Worm (Caenorhabditis elegans) whole organism, midembryonic: Measurements from ENCODE around the gene B0334.5.

Source experiments
- T22C8.4 ChIP-seq: fragments of 200-800 bp; sonication (Bioruptor generic); IDR thresholded peaks from 2 replicates; pipeline ENCODE4 v1.3.6; 2022; ENCODE audit warnings: missing genetic modification characterization, missing compliant biosample characterization
- cog-1 ChIP-seq: sonication (generic microtip); optimal IDR thresholded peaks from 2 replicates; lab custom pipeline; 2016; ENCODE audit warnings: missing genetic modification characterization, missing compliant biosample characterization
- flt-1 ChIP-seq: fragments of 200-800 bp; sonication (Bioruptor generic); IDR thresholded peaks from 2 replicates; pipeline ENCODE4 v1.3.6; 2022; ENCODE audit warnings: missing genetic modification characterization, missing compliant biosample characterization
- klf-2 ChIP-seq: fragments of 200-800 bp; sonication (Bioruptor generic); conservative IDR thresholded peaks from 2 replicates; pipeline ENCODE4 v1.3.6; 2022; ENCODE audit warnings: missing genetic modification reagents, missing genetic modification characterization, missing compliant biosample characterization
- med-1 ChIP-seq: sonication (generic microtip); optimal IDR thresholded peaks from 2 replicates; lab custom pipeline; 2017; ENCODE audit warnings: missing genetic modification characterization, mild to moderate bottlenecking, missing compliant biosample characterization, antibody characterized with exemption, missing genetic modification reagents; ENCODE audit not compliant: insufficient read depth
- ref-1 ChIP-seq: fragments of 200-800 bp; sonication (Bioruptor generic); conservative IDR thresholded peaks from 2 replicates; pipeline ENCODE4 v1.3.6; 2022; ENCODE audit warnings: missing genetic modification reagents, missing genetic modification characterization, missing compliant biosample characterization
- tab-1 ChIP-seq: fragments of 200-800 bp; sonication (Bioruptor generic); IDR thresholded peaks from 2 replicates; pipeline ENCODE4 v1.3.6; 2022; ENCODE audit warnings: missing genetic modification characterization, missing compliant biosample characterization
- ztf-23 ChIP-seq: fragments of 200-800 bp; sonication (Bioruptor generic); IDR thresholded peaks from 2 replicates; pipeline ENCODE4 v1.3.6; 2022; ENCODE audit warnings: missing genetic modification reagents, missing genetic modification characterization, missing compliant biosample characterization
- ztf-29 ChIP-seq: fragments of 200-800 bp; sonication (Bioruptor generic); IDR thresholded peaks from 2 replicates; pipeline ENCODE4 v1.3.6; 2022; ENCODE audit warnings: missing genetic modification reagents, missing genetic modification characterization, missing compliant biosample characterization

DNA sequence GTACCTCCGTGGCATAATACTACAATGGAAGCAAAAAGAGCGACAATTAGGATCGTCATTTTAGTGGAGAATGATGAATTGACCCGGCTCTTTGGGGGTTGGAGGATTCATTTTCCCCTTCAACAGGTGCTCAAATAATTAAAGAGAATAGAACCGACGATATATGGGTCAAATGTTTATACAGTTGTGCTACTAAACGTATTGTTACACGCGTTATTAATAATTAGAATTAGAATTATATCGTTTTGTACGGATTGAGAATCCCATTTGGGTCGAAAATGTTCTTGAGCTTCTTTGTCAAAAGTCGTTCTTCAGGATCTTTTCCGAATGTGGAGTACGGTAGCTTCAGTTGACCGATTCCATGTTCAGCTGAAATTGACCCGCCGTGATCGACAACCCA is 41.3 kb downstream of the B0334.5 start, which contains the start of gene Y62F5A.9:
- no peak for TF ChIP-seq T22C8.4 (GFP tag; lab: Robert Waterston, UW)
- no peak for TF ChIP-seq ref-1 (GFP tag; lab: Robert Waterston, UW)
- no peak for TF ChIP-seq tab-1 (GFP tag; lab: Robert Waterston, UW)
- no peak for TF ChIP-seq flt-1 (GFP tag; lab: Robert Waterston, UW)
- TF ChIP-seq ztf-23: no peak
- TF ChIP-seq cog-1 (tag; lab: Kevin White, UChicago): no peak
- no peak for TF ChIP-seq ztf-29 (GFP tag; lab: Robert Waterston, UW)
- no peak for TF ChIP-seq klf-2
- no peak for TF ChIP-seq med-1
